Worm (Caenorhabditis elegans): ENCODE data around the gene chil-9.

Gene chil-9

DNA sequence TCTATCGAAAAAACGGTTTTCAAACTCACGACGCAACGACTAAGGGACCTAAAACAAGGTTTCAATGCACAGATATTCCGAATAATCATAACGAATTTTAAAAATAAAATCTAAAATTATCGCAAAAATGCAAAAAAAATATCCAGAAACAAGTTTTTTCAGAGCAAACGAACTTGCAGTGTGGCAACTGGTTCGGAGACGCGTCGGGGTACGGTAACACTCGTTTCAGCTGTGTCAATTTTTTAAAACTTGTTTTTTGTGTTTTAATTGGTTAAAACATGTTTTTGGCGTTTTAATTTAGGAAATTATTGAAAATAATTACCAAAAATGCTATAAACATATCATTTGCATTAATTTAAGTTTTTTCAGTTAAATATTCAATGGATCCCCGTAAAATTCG is 47.3 kb upstream of the chil-9 start, which contains the start of gene C08H9.16 (continued):
- no peak for TF ChIP-seq rec-8 (tag; optimal IDR thresholded peaks at IDR 0.05)
- no peak for TF ChIP-seq rpc-1 (optimal IDR thresholded peaks at IDR 0.05)
- TF ChIP-seq rpc-1 (tag; optimal IDR thresholded peaks at IDR 0.05): no peak
- TF ChIP-seq efl-1 (GFP tag; optimal IDR thresholded peaks at IDR 0.05): peak; percentile 20
- peak; percentile 13 for TF ChIP-seq tbp1 (GFP tag; optimal IDR thresholded peaks at IDR 0.05)
- TF ChIP-seq dpl-1 (GFP tag; optimal IDR thresholded peaks at IDR 0.05): no peak
- no peak for TF ChIP-seq zim-3 (tag; optimal IDR thresholded peaks at IDR 0.05)
- no peak for TF ChIP-seq F22D6.2 (tag; optimal IDR thresholded peaks at IDR 0.05)
- no peak for TF ChIP-seq mes-4 (tag; optimal IDR thresholded peaks at IDR 0.05)
- TF ChIP-seq hrde-1 (tag; optimal IDR thresholded peaks at IDR 0.05; ENCODE audit: borderline replicate concordance): no peak
- TF ChIP-seq die-1 (tag; optimal IDR thresholded peaks at IDR 0.05): no peak
- peak; percentile 88 for TF ChIP-seq lsl-1 (GFP tag; optimal IDR thresholded peaks at IDR 0.05)
- TF ChIP-seq nhr-27 (tag; optimal IDR thresholded peaks at IDR 0.05): no peak

DNA sequence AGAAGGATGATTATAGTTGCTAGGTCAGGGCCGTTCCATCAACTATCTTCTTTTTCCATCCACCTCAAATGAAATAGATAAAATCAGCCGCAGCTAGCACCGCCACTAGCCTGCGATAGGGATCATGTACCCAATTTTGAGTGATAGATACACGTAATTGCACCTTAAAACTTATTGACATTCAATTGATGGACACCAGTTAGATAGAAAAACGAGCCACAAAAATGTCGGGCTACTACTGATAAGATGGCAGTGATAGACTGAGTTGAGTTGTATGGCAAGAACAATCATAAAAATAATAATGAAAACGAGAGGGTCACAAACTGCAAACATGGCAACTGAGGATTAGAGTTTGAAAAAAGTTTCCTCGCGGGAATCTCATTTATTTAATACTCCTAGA is 46.7 kb upstream of the chil-9 start:
- TF ChIP-seq attf-5 (GFP tag; optimal IDR thresholded peaks at IDR 0.05): no peak
- no peak for TF ChIP-seq tbx-9 (tag; optimal IDR thresholded peaks at IDR 0.05; ENCODE audit: borderline replicate concordance)
- no peak for TF ChIP-seq lin-35 (GFP tag; optimal IDR thresholded peaks at IDR 0.05)
- peak; percentile 55 for TF ChIP-seq ztf-22 (GFP tag; optimal IDR thresholded peaks at IDR 0.05)
- TF ChIP-seq madf-6 (GFP tag; IDR thresholded peaks at IDR 0.05): peak; percentile 33; the same call in 1 of the 2 replicates
- peak; percentile 97 for TF ChIP-seq nhr-80 (tag; optimal IDR thresholded peaks at IDR 0.05)
- peak; percentile 26 for TF ChIP-seq atf-7 (tag; optimal IDR thresholded peaks at IDR 0.05)
- peak; percentile 15; the same call in 1 of the 2 replicates for TF ChIP-seq egl-44 (GFP tag; IDR thresholded peaks at IDR 0.05)
- no peak for TF ChIP-seq T26A5.8 (tag; optimal IDR thresholded peaks at IDR 0.05)
- TF ChIP-seq bed-2 (GFP tag; IDR thresholded peaks at IDR 0.05): no peak
- peak; percentile 6 for TF ChIP-seq nhr-90 (tag; optimal IDR thresholded peaks at IDR 0.05)
- TF ChIP-seq aptf-2 (GFP tag; conservative IDR thresholded peaks at IDR 0.05): no peak
- peak; percentile 96 to 97 for TF ChIP-seq let-607 (tag; optimal IDR thresholded peaks at IDR 0.05)
- no peak for TF ChIP-seq ccch-3 (GFP tag; optimal IDR thresholded peaks at IDR 0.05)
- no peak for TF ChIP-seq fkh-3 (tag; optimal IDR thresholded peaks at IDR 0.05)
- TF ChIP-seq hmg-1.2 (GFP tag; IDR thresholded peaks at IDR 0.05): no peak
- peak; percentile 13; the same call in 1 of the 2 replicates for TF ChIP-seq ekl-4 (GFP tag; IDR thresholded peaks at IDR 0.05)
- TF ChIP-seq ets-4 (GFP tag; optimal IDR thresholded peaks at IDR 0.05): peak; percentile 71
- no peak for TF ChIP-seq snpc-4 (GFP tag; optimal IDR thresholded peaks at IDR 0.05)
- TF ChIP-seq snpc-4 (tag; optimal IDR thresholded peaks at IDR 0.05): peak in 1 of 4 experiments; percentile 29
- peak; percentile 38; the same call in 1 of the 2 replicates for TF ChIP-seq dox-1 (GFP tag; IDR thresholded peaks at IDR 0.05)
- no peak for TF ChIP-seq D2030.7 (GFP tag; IDR thresholded peaks at IDR 0.05)
- TF ChIP-seq ztf-3 (GFP tag; optimal IDR thresholded peaks at IDR 0.05): no peak
- TF ChIP-seq dpl-1 (GFP tag; optimal IDR thresholded peaks at IDR 0.05): no peak
- no peak for TF ChIP-seq mel-28 (tag; optimal IDR thresholded peaks at IDR 0.05; ENCODE audit: borderline replicate concordance)
- TF ChIP-seq lir-1 (GFP tag; conservative IDR thresholded peaks at IDR 0.05): no peak
- TF ChIP-seq nfyb-1 (GFP tag; IDR thresholded peaks at IDR 0.05): peak; percentile 21; the same call in 1 of the 2 replicates
- TF ChIP-seq unc-62 (GFP tag; optimal IDR thresholded peaks at IDR 0.05): peak; percentile 34
- TF ChIP-seq sptf-2 (GFP tag; optimal IDR thresholded peaks at IDR 0.05): no peak
- TF ChIP-seq egrh-3 (GFP tag; IDR thresholded peaks at IDR 0.05): no peak
- peak; percentile 68; the same call in 1 of the 2 replicates for TF ChIP-seq lin-26 (GFP tag; IDR thresholded peaks at IDR 0.05)
- TF ChIP-seq F39B2.1 (GFP tag; IDR thresholded peaks at IDR 0.05): no peak
- peak; percentile 21 for TF ChIP-seq lin-54 (GFP tag; optimal IDR thresholded peaks at IDR 0.05)
- peak; percentile 4 for TF ChIP-seq tbp1 (GFP tag; optimal IDR thresholded peaks at IDR 0.05)
- TF ChIP-seq ceh-27 (GFP tag; optimal IDR thresholded peaks at IDR 0.05): no peak
- no peak for TF ChIP-seq lsl-1 (GFP tag; optimal IDR thresholded peaks at IDR 0.05)
- no peak for TF ChIP-seq mxl-1 (tag; optimal IDR thresholded peaks at IDR 0.05)
- TF ChIP-seq F37B4.10 (GFP tag; IDR thresholded peaks at IDR 0.05): no peak

Data from whole organism, young adult.